Worm (Caenorhabditis elegans) whole organism, L2 larva: ENCODE results near the gene C34F11.8.

Experiments used
- ama-1 ChIP-seq: fragments of 150-350 bp; optimal IDR thresholded peaks from 2 replicates; lab custom pipeline; 2018; ENCODE audit warnings: inconsistent platforms
- ceh-16 ChIP-seq: fragments of 150-350 bp; optimal IDR thresholded peaks from 2 replicates; lab custom pipeline; 2014; ENCODE audit warnings: missing biosample characterization, missing genetic modification characterization
- ceh-82 ChIP-seq: fragments of 150-350 bp; optimal IDR thresholded peaks from 2 replicates; lab custom pipeline; 2014; ENCODE audit warnings: missing biosample characterization, missing genetic modification characterization
- nhr-11 ChIP-seq: fragments of 150-350 bp; optimal IDR thresholded peaks from 2 replicates; lab custom pipeline; 2014; ENCODE audit warnings: missing biosample characterization, missing genetic modification characterization
- snpc-4 ChIP-seq: fragments of 150-350 bp; optimal IDR thresholded peaks from 2 replicates; lab custom pipeline; 2014; ENCODE audit warnings: missing biosample characterization, missing genetic modification characterization
- unc-62 ChIP-seq: fragments of 150-350 bp; optimal IDR thresholded peaks from 2 replicates; lab custom pipeline; 2014; ENCODE audit warnings: missing biosample characterization, missing genetic modification reagents, missing genetic modification characterization
- ztf-11 ChIP-seq: sonication (generic microtip); optimal IDR thresholded peaks from 2 replicates; lab custom pipeline; 2017; ENCODE audit warnings: missing biosample characterization, missing genetic modification characterization

DNA sequence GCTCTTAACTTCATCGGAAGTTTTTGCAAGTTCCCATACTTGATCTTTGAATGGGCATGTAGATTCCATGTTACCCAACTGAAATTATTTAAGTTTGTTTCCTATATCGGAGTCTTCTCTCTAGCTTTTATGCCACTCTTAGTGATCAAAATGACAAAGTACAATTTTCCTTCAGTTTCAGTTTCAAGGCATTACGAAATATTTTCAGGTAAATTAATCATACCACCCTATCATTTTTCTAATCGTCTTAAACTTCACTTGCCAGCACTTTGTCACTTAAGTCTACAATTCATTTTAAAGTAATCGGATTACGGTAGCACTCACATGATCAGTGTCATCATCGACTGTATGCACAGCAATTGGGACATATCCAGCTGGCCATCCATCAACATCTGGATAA is 24.0 kb upstream of the C34F11.8 start:
- TF ChIP-seq ceh-16 (tag; lab: Kevin White, UChicago) (no peak), ama-1 (lab: Kevin White, UChicago) (no peak), nhr-11 (tag; lab: Kevin White, UChicago) (no peak), unc-62 (GFP tag; lab: Kevin White, UChicago) (no peak), ztf-11 (tag; lab: Kevin White, UChicago) (no peak), snpc-4 (tag; lab: Kevin White, UChicago) (no peak), ceh-82 (no peak)
